Worm (Caenorhabditis elegans): Measurements from ENCODE around the gene K01D12.10.

Gene K01D12.10

ce11 chrV:12429039-12429438 lies 23.0 kb downstream of the K01D12.10 start, which contains the start of gene C54D10.5:
Gene C54D10.5 (plus strand): TSS chrV:12429339.
- TF ChIP-seq flt-1 (GFP tag; IDR thresholded peaks at IDR 0.05) (no peak), cog-1 (tag; optimal IDR thresholded peaks at IDR 0.05) (no peak), ref-1 (GFP tag; conservative IDR thresholded peaks at IDR 0.05) (no peak)

- TF ChIP-seq tab-1 (GFP tag; IDR thresholded peaks at IDR 0.05) (no peak), ztf-29 (GFP tag; IDR thresholded peaks at IDR 0.05) (no peak), T22C8.4 (GFP tag; IDR thresholded peaks at IDR 0.05) (no peak), klf-2 (GFP tag; conservative IDR thresholded peaks at IDR 0.05) (no peak), med-1 (GFP tag; optimal IDR thresholded peaks at IDR 0.05; ENCODE audit: insufficient read depth) (no peak)
Measured at ce11 chrV:12432111-12432510, 26.1 kb downstream of the K01D12.10 start, which contains the start of gene C54D10.13. Gene C54D10.13 (minus strand): TSS chrV:12432289.

DNA sequence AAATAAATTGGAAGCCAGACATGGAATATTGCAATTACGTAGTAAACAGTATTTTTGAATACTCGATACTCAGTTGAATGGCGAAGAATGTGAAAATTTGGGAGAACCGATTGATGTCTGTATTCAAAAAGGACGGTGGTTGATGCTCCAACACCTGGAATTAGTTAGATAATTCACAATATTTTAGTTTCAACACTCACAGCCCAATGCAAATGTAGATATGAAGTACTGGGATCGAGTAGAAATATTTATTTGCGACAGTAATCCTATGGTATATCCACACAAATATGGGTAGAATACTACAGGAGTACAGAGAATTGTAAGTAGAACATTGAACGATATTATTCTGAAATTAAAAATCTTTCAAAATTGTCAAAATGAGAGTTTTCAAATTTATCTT lies 27.1 kb downstream of the K01D12.10 start:
- TF ChIP-seq klf-2 (GFP tag; conservative IDR thresholded peaks at IDR 0.05) (no peak), ztf-29 (GFP tag; IDR thresholded peaks at IDR 0.05) (no peak), tab-1 (GFP tag; IDR thresholded peaks at IDR 0.05) (no peak), cog-1 (tag; optimal IDR thresholded peaks at IDR 0.05) (no peak), flt-1 (GFP tag; IDR thresholded peaks at IDR 0.05) (no peak)

DNA sequence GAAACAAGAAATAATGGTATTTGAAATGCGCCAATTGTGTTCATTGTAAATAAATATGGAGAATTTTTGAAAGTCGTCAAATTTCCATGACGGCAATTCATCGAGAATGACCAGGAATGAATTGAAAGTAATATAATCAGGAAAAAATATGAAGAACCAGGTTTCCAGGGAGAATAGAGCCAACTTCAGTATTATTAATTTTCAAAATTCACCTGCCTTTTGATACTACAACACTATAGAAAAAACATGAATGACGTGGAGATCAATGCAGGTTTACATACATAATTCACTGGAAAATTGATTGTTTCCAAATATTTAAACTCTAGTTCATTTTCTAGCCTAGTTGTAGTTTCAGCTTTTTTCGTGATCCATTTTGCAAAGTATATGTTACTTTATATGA lies 27.7 kb downstream of the K01D12.10 start, which contains the start of gene srh-25:
srh-25 (minus strand) TSS at position 101 of the 400 bp plus-strand sequence.
- no peak for TF ChIP-seq ztf-29 (GFP tag; IDR thresholded peaks at IDR 0.05)
- TF ChIP-seq T22C8.4 (GFP tag; IDR thresholded peaks at IDR 0.05), result no peak
- no peak for TF ChIP-seq ztf-23 (GFP tag; IDR thresholded peaks at IDR 0.05)
- TF ChIP-seq med-1 (GFP tag; optimal IDR thresholded peaks at IDR 0.05; ENCODE audit: insufficient read depth), result no peak
- no peak for TF ChIP-seq flt-1 (GFP tag; IDR thresholded peaks at IDR 0.05)
- no peak for TF ChIP-seq cog-1 (tag; optimal IDR thresholded peaks at IDR 0.05)
- TF ChIP-seq ref-1 (GFP tag; conservative IDR thresholded peaks at IDR 0.05), result no peak
- no peak for TF ChIP-seq klf-2 (GFP tag; conservative IDR thresholded peaks at IDR 0.05)
- no peak for TF ChIP-seq tab-1 (GFP tag; IDR thresholded peaks at IDR 0.05)

ce11 chrV:12441420-12441819 lies 35.4 kb downstream of the K01D12.10 start, which contains the start of gene pals-37:
Gene pals-37 (minus strand): TSS chrV:12441520.
- TF ChIP-seq tab-1 (GFP tag; IDR thresholded peaks at IDR 0.05) (no peak), ref-1 (GFP tag; conservative IDR thresholded peaks at IDR 0.05) (no peak), ztf-29 (GFP tag; IDR thresholded peaks at IDR 0.05) (no peak), flt-1 (GFP tag; IDR thresholded peaks at IDR 0.05) (no peak), med-1 (GFP tag; optimal IDR thresholded peaks at IDR 0.05; ENCODE audit: insufficient read depth) (no peak), ztf-23 (GFP tag; IDR thresholded peaks at IDR 0.05) (no peak), klf-2 (GFP tag; conservative IDR thresholded peaks at IDR 0.05) (no peak), T22C8.4 (GFP tag; IDR thresholded peaks at IDR 0.05) (no peak), cog-1 (tag; optimal IDR thresholded peaks at IDR 0.05) (no peak)

ce11 chrV:12443754-12444153 lies 37.7 kb downstream of the K01D12.10 start, which contains the start of gene pals-39:
Gene pals-39 (minus strand): TSS chrV:12443854.
- TF ChIP-seq flt-1 (GFP tag; IDR thresholded peaks at IDR 0.05) (no peak), ztf-29 (GFP tag; IDR thresholded peaks at IDR 0.05) (no peak)

ce11 chrV:12446895-12447294 lies 40.9 kb downstream of the K01D12.10 start, which contains the start of the genes pals-38 and C54D10.9:
Gene pals-38 (minus strand): TSS chrV:12446995.
Gene C54D10.9 (plus strand): TSS chrV:12447153.
- TF ChIP-seq klf-2 (GFP tag; conservative IDR thresholded peaks at IDR 0.05), result no peak
- TF ChIP-seq ref-1 (GFP tag; conservative IDR thresholded peaks at IDR 0.05), result no peak
- no peak for TF ChIP-seq cog-1 (tag; optimal IDR thresholded peaks at IDR 0.05)
- no peak for TF ChIP-seq tab-1 (GFP tag; IDR thresholded peaks at IDR 0.05)
- TF ChIP-seq flt-1 (GFP tag; IDR thresholded peaks at IDR 0.05), result no peak
- no peak for TF ChIP-seq T22C8.4 (GFP tag; IDR thresholded peaks at IDR 0.05)
- no peak for TF ChIP-seq ztf-29 (GFP tag; IDR thresholded peaks at IDR 0.05)
- no peak for TF ChIP-seq ztf-23 (GFP tag; IDR thresholded peaks at IDR 0.05)
- no peak for TF ChIP-seq med-1 (GFP tag; optimal IDR thresholded peaks at IDR 0.05; ENCODE audit: insufficient read depth)

DNA sequence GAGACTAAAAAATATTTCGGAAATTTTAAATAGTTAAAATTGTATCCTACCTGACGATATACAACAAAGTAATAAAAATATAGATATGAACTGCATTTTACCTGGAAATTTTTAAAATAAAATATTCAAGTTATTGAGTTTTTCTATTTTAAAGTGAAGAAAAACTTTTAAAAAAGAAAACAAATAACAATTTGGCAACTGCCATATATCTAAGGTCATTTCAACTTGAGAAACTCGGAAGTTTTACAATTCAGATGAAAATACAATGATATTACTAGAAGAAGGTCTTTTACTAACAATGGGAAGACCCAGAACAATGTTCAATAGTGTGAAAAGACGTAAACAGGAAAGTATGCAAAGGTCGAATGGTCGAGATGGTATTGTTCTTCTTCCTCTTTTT lies 43.9 kb downstream of the K01D12.10 start, which contains the start of gene C54D10.10:
C54D10.10 (minus strand) TSS at position 101 of the 400 bp plus-strand sequence.
- TF ChIP-seq klf-2 (GFP tag; conservative IDR thresholded peaks at IDR 0.05), result no peak
- TF ChIP-seq flt-1 (GFP tag; IDR thresholded peaks at IDR 0.05), result no peak
- TF ChIP-seq tab-1 (GFP tag; IDR thresholded peaks at IDR 0.05), result no peak
- no peak for TF ChIP-seq ztf-23 (GFP tag; IDR thresholded peaks at IDR 0.05)
- TF ChIP-seq med-1 (GFP tag; optimal IDR thresholded peaks at IDR 0.05; ENCODE audit: insufficient read depth), result no peak

DNA sequence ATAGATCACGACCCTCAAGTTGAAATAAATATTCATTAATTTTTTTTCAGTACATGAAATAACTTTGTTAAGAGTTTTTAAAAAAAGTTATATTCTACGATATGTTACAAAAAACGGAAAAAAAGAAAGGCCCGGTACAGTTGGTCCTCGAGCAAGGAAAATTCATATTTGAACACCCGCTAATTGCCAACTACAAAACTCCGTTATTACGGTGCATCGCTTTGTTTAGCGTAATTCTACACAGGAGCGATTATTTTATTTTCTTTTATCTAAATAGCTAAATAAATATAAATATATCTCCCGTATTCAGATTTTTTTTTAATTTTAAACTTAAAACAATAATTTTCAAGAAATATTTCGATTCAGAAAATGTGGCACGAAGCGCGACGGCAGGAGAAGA lies 44.4 kb downstream of the K01D12.10 start, which contains the start of gene F28C1.1:
F28C1.1 (plus strand) TSS at position 365 of the 400 bp plus-strand sequence.
- no peak for TF ChIP-seq flt-1 (GFP tag; IDR thresholded peaks at IDR 0.05)
- no peak for TF ChIP-seq ztf-23 (GFP tag; IDR thresholded peaks at IDR 0.05)
- no peak for TF ChIP-seq cog-1 (tag; optimal IDR thresholded peaks at IDR 0.05)
- no peak for TF ChIP-seq med-1 (GFP tag; optimal IDR thresholded peaks at IDR 0.05; ENCODE audit: insufficient read depth)
- TF ChIP-seq klf-2 (GFP tag; conservative IDR thresholded peaks at IDR 0.05), result no peak
- TF ChIP-seq ref-1 (GFP tag; conservative IDR thresholded peaks at IDR 0.05), result no peak
- no peak for TF ChIP-seq T22C8.4 (GFP tag; IDR thresholded peaks at IDR 0.05)
- TF ChIP-seq tab-1 (GFP tag; IDR thresholded peaks at IDR 0.05), result no peak
- no peak for TF ChIP-seq ztf-29 (GFP tag; IDR thresholded peaks at IDR 0.05)

DNA sequence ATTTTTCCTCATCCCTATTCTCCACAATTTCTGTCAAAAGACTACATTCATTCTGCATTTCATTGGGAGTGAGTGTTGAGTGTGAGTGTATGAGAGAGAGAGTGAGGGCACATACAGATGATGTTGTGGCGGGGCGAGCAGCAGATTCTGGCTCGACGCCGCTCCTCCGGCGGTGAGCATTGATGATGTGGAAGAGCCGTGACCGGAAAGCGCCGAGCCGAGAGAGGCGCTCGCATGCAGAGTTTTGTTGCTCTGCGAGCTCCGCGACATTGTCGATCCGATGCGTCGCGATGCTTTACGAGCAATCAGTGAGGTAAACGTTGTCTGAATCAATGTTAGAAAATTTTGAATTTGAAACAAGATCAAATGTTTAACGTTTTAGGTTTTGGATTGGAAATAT lies 49.7 kb downstream of the K01D12.10 start:
- TF ChIP-seq ztf-29 (GFP tag; IDR thresholded peaks at IDR 0.05) (no peak), tab-1 (GFP tag; IDR thresholded peaks at IDR 0.05) (no peak), ztf-23 (GFP tag; IDR thresholded peaks at IDR 0.05) (no peak), klf-2 (GFP tag; conservative IDR thresholded peaks at IDR 0.05) (no peak), ref-1 (GFP tag; conservative IDR thresholded peaks at IDR 0.05) (no peak), cog-1 (tag; optimal IDR thresholded peaks at IDR 0.05) (no peak), flt-1 (GFP tag; IDR thresholded peaks at IDR 0.05) (no peak), med-1 (GFP tag; optimal IDR thresholded peaks at IDR 0.05; ENCODE audit: insufficient read depth) (no peak), T22C8.4 (GFP tag; IDR thresholded peaks at IDR 0.05) (no peak)
